Fruit fly (Drosophila melanogaster) whole organism, prepupa: ENCODE data around the gene fy.
A peak's percentile ranks its signal among the peaks of the same experiment; 100 is the strongest.

ENCODE experiments used
- Blimp-1 ChIP-seq: fragments of 200-800 bp; sonication (Bioruptor generic); optimal IDR thresholded peaks from 3 replicates; lab custom pipeline; 2017; ENCODE audit warnings: missing biosample characterization, missing genetic modification characterization, mild to moderate bottlenecking, moderate library complexity, missing genetic modification reagents
- CG4318 ChIP-seq: fragments of 200-800 bp; sonication (Bioruptor generic); optimal IDR thresholded peaks from 3 replicates; lab custom pipeline; 2017; ENCODE audit warnings: missing biosample characterization, mild to moderate bottlenecking, missing genetic modification characterization
- CG6792 ChIP-seq: fragments of 200-800 bp; sonication (Bioruptor generic); optimal IDR thresholded peaks from 3 replicates; lab custom pipeline; 2016; ENCODE audit warnings: missing biosample characterization, missing genetic modification characterization
- CG6854 ChIP-seq: fragments of 200-800 bp; sonication (Bioruptor generic); optimal IDR thresholded peaks from 2 replicates; lab custom pipeline; 2017; ENCODE audit warnings: missing biosample characterization, mild to moderate bottlenecking, missing genetic modification characterization
- CG8119 ChIP-seq: fragments of 200-800 bp; sonication (Bioruptor generic); IDR thresholded peaks from 3 replicates; pipeline ENCODE4 v1.3.6; 2022; ENCODE audit warnings: missing biosample characterization, missing genetic modification characterization
- Hr39 ChIP-seq: fragments of 200-800 bp; sonication (Bioruptor generic); optimal IDR thresholded peaks from 2 replicates; lab custom pipeline; 2016; ENCODE audit warnings: missing biosample characterization, missing genetic modification characterization
- Lpt ChIP-seq: fragments of 200-800 bp; sonication (Bioruptor generic); optimal IDR thresholded peaks from 3 replicates; lab custom pipeline; 2016; ENCODE audit warnings: missing biosample characterization, missing genetic modification characterization
- OdsH ChIP-seq: fragments of 200-800 bp; sonication (Bioruptor generic); optimal IDR thresholded peaks from 3 replicates; lab custom pipeline; 2016; ENCODE audit warnings: missing biosample characterization, missing genetic modification characterization
- Smox ChIP-seq: fragments of 200-800 bp; sonication (Bioruptor generic); optimal IDR thresholded peaks from 3 replicates; lab custom pipeline; 2016; ENCODE audit warnings: missing biosample characterization, missing genetic modification characterization
- Sox102F ChIP-seq: fragments of 200-800 bp; sonication (Bioruptor generic); optimal IDR thresholded peaks from 2 replicates; lab custom pipeline; 2016; ENCODE audit warnings: missing biosample characterization, mild to moderate bottlenecking, missing genetic modification characterization
- cyc ChIP-seq: fragments of 200-800 bp; sonication (Bioruptor generic); optimal IDR thresholded peaks from 3 replicates; lab custom pipeline; 2016; ENCODE audit warnings: missing biosample characterization, missing genetic modification characterization
- dac ChIP-seq: fragments of 200-800 bp; sonication (Bioruptor generic); optimal IDR thresholded peaks from 2 replicates; lab custom pipeline; 2017; ENCODE audit warnings: missing biosample characterization, mild to moderate bottlenecking, missing genetic modification characterization
- ss ChIP-seq, 2 experiments: fragments of 200-800 bp; sonication (Bioruptor generic); optimal IDR thresholded peaks; 2 replicates in 1 of 2; 3 replicates in 1 of 2; lab custom pipeline; 2017 to 2018; ENCODE audit warnings: mild to moderate bottlenecking in 2 of 2, missing biosample characterization in 2 of 2, missing genetic modification characterization in 2 of 2, moderate library complexity in 1 of 2
- topi ChIP-seq: fragments of 200-800 bp; sonication (Bioruptor generic); optimal IDR thresholded peaks from 3 replicates; lab custom pipeline; 2016; ENCODE audit warnings: missing biosample characterization, missing genetic modification characterization

- TF ChIP-seq Sox102F (GFP tag; lab: Kevin White, UChicago) (no peak), cyc (GFP tag; lab: Kevin White, UChicago) (no peak), CG6792 (GFP tag; lab: Kevin White, UChicago) (peak; percentile 46), topi (GFP tag; lab: Kevin White, UChicago) (no peak), ss (GFP tag; optimal IDR thresholded peaks at IDR 0.05; lab: Kevin White, UChicago) (no peak), dac (no peak), Smox (GFP tag; lab: Kevin White, UChicago) (no peak), CG4318 (GFP tag; lab: Kevin White, UChicago) (no peak), CG8119 (GFP tag; lab: Robert Waterston, UW) (no peak), Blimp-1 (GFP tag; lab: Kevin White, UChicago) (peak; percentile 40), CG6854 (peak; percentile 0), OdsH (GFP tag; lab: Kevin White, UChicago) (no peak), Lpt (GFP tag; lab: Kevin White, UChicago) (no peak), Hr39 (no peak)
These were observed 8.4 kb upstream of the fy start, which contains the start of gene Naglu for dm6 chr2L:8411530-8411929.
